Fruit fly (Drosophila melanogaster) whole organism, embryonic: ENCODE results near the gene CG9263.

Source experiments
- Awh ChIP-seq: fragments of 200-800 bp; sonication (Bioruptor generic); IDR thresholded peaks from 2 replicates; pipeline ENCODE4, ENCODE4 v1.3.6; 2022; ENCODE audit warnings: missing biosample characterization, missing genetic modification characterization
- Bteb2 ChIP-seq: fragments of 200-800 bp; sonication (Bioruptor generic); optimal IDR thresholded peaks from 2 replicates; lab custom pipeline; 2016; ENCODE audit warnings: missing biosample characterization, missing genetic modification characterization
- CG10959 ChIP-seq: fragments of 200-800 bp; sonication (Bioruptor generic); IDR thresholded peaks from 2 replicates; pipeline ENCODE4 v1.3.6; 2022; ENCODE audit warnings: missing biosample characterization, missing genetic modification characterization
- CG12299 ChIP-seq: fragments of 200-800 bp; sonication (Bioruptor generic); optimal IDR thresholded peaks from 2 replicates; lab custom pipeline; 2018; ENCODE audit warnings: missing biosample characterization, mild to moderate bottlenecking, missing genetic modification characterization
- CG13123 ChIP-seq: fragments of 200-800 bp; sonication (Bioruptor generic); optimal IDR thresholded peaks from 2 replicates; lab custom pipeline; 2016; ENCODE audit warnings: missing biosample characterization, missing genetic modification characterization
- CG13424 ChIP-seq: fragments of 200-800 bp; sonication (Bioruptor generic); optimal IDR thresholded peaks from 2 replicates; lab custom pipeline; 2019; ENCODE audit warnings: missing biosample characterization, mild to moderate bottlenecking, missing genetic modification characterization, moderate library complexity
- CG1832 ChIP-seq: fragments of 200-800 bp; sonication (Bioruptor generic); optimal IDR thresholded peaks from 2 replicates; lab custom pipeline; 2017; ENCODE audit warnings: missing biosample characterization, mild to moderate bottlenecking, missing genetic modification characterization, inconsistent platforms
- CG2678 ChIP-seq: fragments of 200-800 bp; sonication (Bioruptor generic); optimal IDR thresholded peaks from 3 replicates; lab custom pipeline; 2019; ENCODE audit warnings: missing biosample characterization, mild to moderate bottlenecking, missing genetic modification characterization, moderate library complexity
- CG3281 ChIP-seq: fragments of 200-800 bp; sonication (Bioruptor generic); optimal IDR thresholded peaks from 3 replicates; lab custom pipeline; 2017; ENCODE audit warnings: missing biosample characterization, mild to moderate bottlenecking, missing genetic modification characterization
- CG34422 ChIP-seq: fragments of 200-800 bp; sonication (Bioruptor generic); IDR thresholded peaks from 3 replicates; pipeline ENCODE4 v1.3.6; 2022; ENCODE audit warnings: missing biosample characterization, missing genetic modification characterization
- CG42726 ChIP-seq: fragments of 200-800 bp; sonication (Bioruptor generic); IDR thresholded peaks from 2 replicates; pipeline ENCODE4 v1.3.6; 2022; ENCODE audit warnings: missing biosample characterization, missing genetic modification characterization; ENCODE audit not compliant: partially characterized antibody
- CG4730 ChIP-seq: fragments of 200-800 bp; sonication (Bioruptor generic); IDR thresholded peaks from 2 replicates; pipeline ENCODE4 v1.3.6; 2022; ENCODE audit warnings: missing biosample characterization, missing genetic modification characterization
- CG6175 ChIP-seq: fragments of 200-800 bp; sonication (Bioruptor generic); IDR thresholded peaks from 3 replicates; pipeline ENCODE4 v1.3.6; 2022; ENCODE audit warnings: missing biosample characterization, missing genetic modification characterization
- CG6272 ChIP-seq: fragments of 200-800 bp; sonication (Bioruptor generic); IDR thresholded peaks from 2 replicates; pipeline ENCODE4 v1.3.6; 2022; ENCODE audit warnings: missing biosample characterization, missing genetic modification characterization
- CG6654 ChIP-seq: fragments of 200-800 bp; sonication (Bioruptor generic); optimal IDR thresholded peaks from 2 replicates; lab custom pipeline; 2017; ENCODE audit warnings: missing biosample characterization, mild to moderate bottlenecking, missing genetic modification characterization
- CG6854 ChIP-seq: fragments of 200-800 bp; sonication (Bioruptor generic); optimal IDR thresholded peaks from 3 replicates; lab custom pipeline; 2017; ENCODE audit warnings: missing biosample characterization, mild to moderate bottlenecking, missing genetic modification characterization
- CG8924 ChIP-seq: fragments of 200-800 bp; optimal IDR thresholded peaks from 3 replicates; lab custom pipeline; 2019; ENCODE audit warnings: missing biosample characterization, mild to moderate bottlenecking, missing genetic modification characterization, moderate library complexity
- CG9215 ChIP-seq: fragments of 200-800 bp; sonication (Bioruptor generic); IDR thresholded peaks from 2 replicates; pipeline ENCODE4 v1.3.6; 2022; ENCODE audit warnings: missing biosample characterization, missing genetic modification characterization
- CkIIα-i1 ChIP-seq: fragments of 200-800 bp; sonication (Bioruptor generic); IDR thresholded peaks from 2 replicates; pipeline ENCODE4 v1.3.6; 2022; ENCODE audit warnings: missing biosample characterization, missing genetic modification characterization
- Dref ChIP-seq: fragments of 200-800 bp; sonication (Bioruptor generic); IDR thresholded peaks from 2 replicates; pipeline ENCODE4 v1.3.6; 2022; ENCODE audit warnings: missing biosample characterization, missing genetic modification characterization
- ERR ChIP-seq: fragments of 200-800 bp; sonication (Bioruptor generic); optimal IDR thresholded peaks from 2 replicates; lab custom pipeline; 2016; ENCODE audit warnings: missing biosample characterization, missing genetic modification characterization
- Ets65A ChIP-seq: fragments of 200-800 bp; sonication (Bioruptor generic); peaks from one replicate; lab custom pipeline; 2016; ENCODE audit warnings: missing biosample characterization, missing genetic modification characterization
- Fer3 ChIP-seq: fragments of 200-800 bp; sonication (Bioruptor generic); optimal IDR thresholded peaks from 2 replicates; lab custom pipeline; 2018; ENCODE audit warnings: missing biosample characterization, mild to moderate bottlenecking, missing genetic modification characterization, moderate library complexity
- HLH3B ChIP-seq: fragments of 200-800 bp; sonication (Bioruptor generic); IDR thresholded peaks from 2 replicates; pipeline ENCODE4 v1.3.6; 2022; ENCODE audit warnings: missing biosample characterization, missing genetic modification characterization
- HLH4C ChIP-seq: fragments of 200-800 bp; sonication (Bioruptor generic); IDR thresholded peaks from 3 replicates; pipeline ENCODE4 v1.3.6; 2022; ENCODE audit warnings: missing biosample characterization, missing genetic modification characterization; ENCODE audit not compliant: partially characterized antibody
- Hey ChIP-seq: fragments of 200-800 bp; sonication (Bioruptor generic); optimal IDR thresholded peaks from 3 replicates; lab custom pipeline; 2018; ENCODE audit warnings: missing biosample characterization, mild to moderate bottlenecking, missing genetic modification characterization
- MESR4 ChIP-seq: fragments of 200-800 bp; sonication (Bioruptor generic); optimal IDR thresholded peaks from 2 replicates; lab custom pipeline; 2018; ENCODE audit warnings: missing biosample characterization, mild to moderate bottlenecking, missing genetic modification characterization, moderate library complexity
- Med ChIP-seq: fragments of 200-800 bp; sonication (Bioruptor generic); peaks from one replicate; lab custom pipeline; 2016; ENCODE audit warnings: missing biosample characterization, missing genetic modification characterization, mild to moderate bottlenecking, inconsistent platforms, moderate library complexity
- Neu2 ChIP-seq: fragments of 200-800 bp; sonication (Bioruptor generic); optimal IDR thresholded peaks from 3 replicates; lab custom pipeline; 2016; ENCODE audit warnings: missing biosample characterization, missing genetic modification characterization, borderline replicate concordance
- Oli ChIP-seq: fragments of 200-800 bp; sonication (Bioruptor generic); optimal IDR thresholded peaks from 2 replicates; lab custom pipeline; 2018; ENCODE audit warnings: missing biosample characterization, mild to moderate bottlenecking, missing genetic modification characterization, moderate library complexity
- Sox102F ChIP-seq: fragments of 200-800 bp; sonication (Bioruptor generic); optimal IDR thresholded peaks from 2 replicates; lab custom pipeline; 2018; ENCODE audit warnings: missing biosample characterization, mild to moderate bottlenecking, missing genetic modification characterization, moderate library complexity
- ap ChIP-seq: fragments of 200-800 bp; sonication (Bioruptor generic); IDR thresholded peaks from 2 replicates; pipeline ENCODE4 v1.3.6; 2022; ENCODE audit warnings: missing biosample characterization, missing genetic modification characterization
- chinmo ChIP-seq: fragments of 200-800 bp; sonication (Bioruptor generic); IDR thresholded peaks from 4 replicates; pipeline ENCODE4 v1.3.6; 2022; ENCODE audit warnings: missing biosample characterization, missing genetic modification characterization; ENCODE audit not compliant: partially characterized antibody
- fd96Cb ChIP-seq: fragments of 200-800 bp; sonication (Bioruptor generic); optimal IDR thresholded peaks from 2 replicates; lab custom pipeline; 2018; ENCODE audit warnings: missing biosample characterization, mild to moderate bottlenecking, missing genetic modification characterization, moderate library complexity
- gce ChIP-seq: fragments of 200-800 bp; sonication (Bioruptor generic); IDR thresholded peaks from 3 replicates; pipeline ENCODE4 v1.3.6; 2022; ENCODE audit warnings: missing biosample characterization, missing genetic modification characterization
- gro ChIP-seq: fragments of 200-800 bp; sonication (Bioruptor generic); optimal IDR thresholded peaks from 2 replicates; lab custom pipeline; 2016; ENCODE audit warnings: missing biosample characterization, missing genetic modification characterization
- h ChIP-seq: fragments of >200 bp; optimal IDR thresholded peaks from 2 replicates; lab custom pipeline; 2017
- hth ChIP-seq: fragments of >200 bp; optimal IDR thresholded peaks from 2 replicates; lab custom pipeline; 2017; ENCODE audit warnings: inconsistent platforms
- jigr1 ChIP-seq: fragments of 200-800 bp; sonication (Bioruptor generic); IDR thresholded peaks from 3 replicates; pipeline ENCODE4 v1.3.6; 2022; ENCODE audit warnings: missing biosample characterization, missing genetic modification characterization
- luna ChIP-seq: fragments of 200-800 bp; sonication (Bioruptor generic); optimal IDR thresholded peaks from 2 replicates; lab custom pipeline; 2016; ENCODE audit warnings: missing biosample characterization, missing genetic modification characterization
- org-1 ChIP-seq: fragments of 200-800 bp; sonication (Bioruptor generic); optimal IDR thresholded peaks from 2 replicates; lab custom pipeline; 2017; ENCODE audit warnings: missing biosample characterization, missing genetic modification characterization
- pan ChIP-seq, 4 experiments: fragments of >200 bp in 3 of 4; fragments of 200-800 bp in 1 of 4; sonication (Bioruptor generic) in 1 of 4; optimal IDR thresholded peaks in 3 of 4; IDR thresholded peaks in 1 of 4; 2 replicates each; pipeline versions ENCODE4 v1.3.6 to Lab custom; 2017 to 2022; ENCODE audit warnings: missing biosample characterization in 2 of 4, missing genetic modification characterization in 2 of 4, mixed read lengths in 1 of 4
- pros ChIP-seq: fragments of 200-800 bp; sonication (Bioruptor generic); optimal IDR thresholded peaks from 3 replicates; lab custom pipeline; 2019; ENCODE audit warnings: missing biosample characterization, mild to moderate bottlenecking, missing genetic modification characterization, moderate library complexity
- pum ChIP-seq: fragments of 200-800 bp; sonication (Bioruptor generic); optimal IDR thresholded peaks from 2 replicates; lab custom pipeline; 2016; ENCODE audit warnings: missing biosample characterization, missing genetic modification characterization
- pzg ChIP-seq: fragments of 200-800 bp; sonication (Bioruptor generic); optimal IDR thresholded peaks from 3 replicates; lab custom pipeline; 2018; ENCODE audit warnings: missing biosample characterization, mild to moderate bottlenecking, missing genetic modification characterization, moderate library complexity
- row ChIP-seq: fragments of 200-800 bp; sonication (Bioruptor generic); IDR thresholded peaks from 3 replicates; pipeline ENCODE4 v1.3.6; 2022; ENCODE audit warnings: missing biosample characterization, missing genetic modification characterization
- sens ChIP-seq: fragments of 200-800 bp; sonication (Bioruptor generic); peaks from one replicate; lab custom pipeline; 2016; ENCODE audit warnings: missing biosample characterization, missing genetic modification characterization
- slbo ChIP-seq: fragments of 200-800 bp; sonication (Bioruptor generic); IDR thresholded peaks from 2 replicates; pipeline ENCODE4 v1.3.6; 2022; ENCODE audit warnings: missing biosample characterization, missing genetic modification characterization
- ttk ChIP-seq: fragments of 200-800 bp; sonication (Bioruptor generic); IDR thresholded peaks from 2 replicates; pipeline ENCODE4 v2.1.2; 2022; ENCODE audit warnings: missing biosample characterization, missing genetic modification characterization
- wdn ChIP-seq: fragments of 200-800 bp; sonication (Bioruptor generic); IDR thresholded peaks from 2 replicates; pipeline ENCODE4 v1.3.6; 2022; ENCODE audit warnings: missing biosample characterization, missing genetic modification characterization
- wek ChIP-seq: fragments of 200-800 bp; sonication (Bioruptor generic); optimal IDR thresholded peaks from 3 replicates; lab custom pipeline; 2018; ENCODE audit warnings: missing biosample characterization, mild to moderate bottlenecking, missing genetic modification characterization, moderate library complexity

Gene CG9263

DNA sequence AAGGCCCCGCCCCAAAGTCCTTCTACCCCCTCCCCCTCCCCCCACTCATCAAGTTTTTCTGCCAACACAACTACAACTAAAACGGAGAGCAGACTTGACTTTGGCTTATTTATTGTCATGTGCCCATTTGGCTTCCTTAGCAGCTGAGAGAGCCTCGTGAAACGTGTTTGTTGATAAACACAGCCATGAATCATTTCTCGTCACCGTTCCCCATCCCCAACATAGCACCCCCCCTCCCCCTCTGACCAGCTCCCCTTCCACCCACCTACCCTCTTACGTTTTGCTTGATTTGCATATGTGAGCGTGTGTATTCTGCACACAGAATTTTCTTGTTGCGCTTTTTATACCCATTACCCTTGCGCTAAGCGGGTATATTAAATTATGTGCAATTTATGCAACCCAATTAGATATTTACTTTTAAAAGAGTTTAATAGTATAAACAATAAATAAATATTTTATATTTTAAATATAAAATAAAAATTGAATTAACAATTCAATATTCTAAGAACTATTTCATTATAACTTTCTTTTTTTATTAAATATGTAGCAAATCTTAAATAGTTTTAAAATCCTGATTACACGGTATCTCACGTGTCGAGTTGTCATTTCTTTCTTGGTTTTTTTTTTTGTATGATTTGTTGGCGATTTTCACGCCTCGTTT, 29.5 kb upstream of the CG9263 start (continued):
- TF ChIP-seq Oli: peak; percentile 26
- TF ChIP-seq CG6272: no peak
- no peak for TF ChIP-seq org-1 (GFP tag; lab: Kevin White, UChicago)
- no peak for TF ChIP-seq Awh (GFP tag; lab: Robert Waterston, UW)
- no peak for TF ChIP-seq Ets65A (GFP tag; lab: Kevin White, UChicago)
- no peak for TF ChIP-seq Dref
- TF ChIP-seq CG13123: no peak
- TF ChIP-seq sens: no peak
- no peak for TF ChIP-seq HLH3B (GFP tag; lab: Robert Waterston, UW)
- no peak for TF ChIP-seq chinmo (GFP tag; lab: Robert Waterston, UW)
- no peak for TF ChIP-seq CG42726 (GFP tag; lab: Robert Waterston, UW)
- no peak for TF ChIP-seq Hey (tag; lab: Kevin White, UChicago)
- peak; percentile 23 for TF ChIP-seq fd96Cb
- no peak for TF ChIP-seq HLH4C (GFP tag; lab: Robert Waterston, UW)
- no peak for TF ChIP-seq Med
- TF ChIP-seq CG6654 (GFP tag; lab: Kevin White, UChicago): no peak
- TF ChIP-seq Neu2 (GFP tag; lab: Kevin White, UChicago): no peak
- TF ChIP-seq CG1832 (GFP tag; lab: Kevin White, UChicago): no peak
- no peak for TF ChIP-seq CG10959 (GFP tag; lab: Robert Waterston, UW)
- TF ChIP-seq slbo (GFP tag; lab: Robert Waterston, UW): 0 out of 2 replicates have a peak, but pooled peaks have one; percentile 10
- TF ChIP-seq h (lab: Kevin White, UChicago): no peak
- TF ChIP-seq Fer3 (tag; lab: Kevin White, UChicago): peak; percentile 5
- TF ChIP-seq CG3281 (GFP tag; lab: Kevin White, UChicago): peak; percentile 1
- no peak for TF ChIP-seq gro (GFP tag; lab: Kevin White, UChicago)
- no peak for TF ChIP-seq pzg (GFP tag; lab: Kevin White, UChicago)
- peak; percentile 74 for TF ChIP-seq CG2678 (tag; lab: Kevin White, UChicago)
- TF ChIP-seq pros (GFP tag; lab: Kevin White, UChicago): no peak
- TF ChIP-seq CkIIα-i1: no peak
- peak; percentile 60; the same call in 2 of the 3 replicates for TF ChIP-seq row (GFP tag; lab: Robert Waterston, UW)
- TF ChIP-seq ERR (GFP tag; lab: Kevin White, UChicago): no peak
- no peak for TF ChIP-seq CG8924
- TF ChIP-seq jigr1 (GFP tag; lab: Robert Waterston, UW): no peak
- no peak for TF ChIP-seq hth (lab: Kevin White, UChicago)
- TF ChIP-seq MESR4: no peak
- TF ChIP-seq CG9215 (GFP tag; lab: Robert Waterston, UW): no peak
- TF ChIP-seq pan (optimal IDR thresholded peaks at IDR 0.05; lab: Kevin White, UChicago): no peak
- peak in 1 of 2 experiments; percentile 20 for TF ChIP-seq pan (GFP tag; optimal IDR thresholded peaks at IDR 0.05 in 1 of 2, IDR thresholded peaks at IDR 0.05 in 1 of 2)
- TF ChIP-seq CG12299 (tag; lab: Kevin White, UChicago): no peak
- no peak for TF ChIP-seq wek (GFP tag; lab: Kevin White, UChicago)
- no peak for TF ChIP-seq ttk (GFP tag; lab: Robert Waterston, UW)
- no peak for TF ChIP-seq CG4730 (GFP tag; lab: Robert Waterston, UW)
- TF ChIP-seq CG34422 (GFP tag; lab: Robert Waterston, UW): no peak
- no peak for TF ChIP-seq wdn (GFP tag; lab: Robert Waterston, UW)
- TF ChIP-seq pum: no peak
- TF ChIP-seq gce (GFP tag; lab: Robert Waterston, UW): no peak
- TF ChIP-seq CG6854 (GFP tag; lab: Kevin White, UChicago): no peak
- no peak for TF ChIP-seq luna (GFP tag; lab: Kevin White, UChicago)
- no peak for TF ChIP-seq Bteb2 (GFP tag; lab: Kevin White, UChicago)
- TF ChIP-seq CG6175 (GFP tag; lab: Robert Waterston, UW): no peak
- peak; percentile 29 for TF ChIP-seq Sox102F (GFP tag; lab: Kevin White, UChicago)
- no peak for TF ChIP-seq CG13424
- TF ChIP-seq ap: no peak
